Fruit fly (Drosophila melanogaster): ENCODE results near the gene hb.

hb gene

DNA sequence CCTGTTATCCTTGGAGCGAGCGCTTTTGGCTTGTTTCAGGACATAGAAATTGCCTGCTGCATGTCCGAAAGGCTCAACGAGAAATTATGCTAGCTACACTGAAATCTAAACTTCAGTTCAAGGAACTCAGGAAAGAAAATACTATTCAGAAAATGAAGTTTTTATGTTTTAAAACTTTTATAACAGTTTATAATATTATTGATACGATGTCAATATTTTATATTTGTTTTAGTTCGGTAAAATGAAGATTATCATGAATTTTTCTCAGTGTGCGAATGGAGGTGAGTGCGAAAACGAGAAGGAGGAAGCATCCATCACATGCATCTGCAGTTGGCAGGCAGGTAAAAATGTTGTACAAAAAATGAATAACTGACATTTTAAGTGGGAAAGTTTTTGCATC is 48.7 kb upstream of the hb start (continued):
- TF ChIP-seq ATbp (GFP tag; optimal IDR thresholded peaks at IDR 0.05) = peak; percentile 37
- TF ChIP-seq seq (GFP tag; IDR thresholded peaks at IDR 0.05) = peak; percentile 57

DNA sequence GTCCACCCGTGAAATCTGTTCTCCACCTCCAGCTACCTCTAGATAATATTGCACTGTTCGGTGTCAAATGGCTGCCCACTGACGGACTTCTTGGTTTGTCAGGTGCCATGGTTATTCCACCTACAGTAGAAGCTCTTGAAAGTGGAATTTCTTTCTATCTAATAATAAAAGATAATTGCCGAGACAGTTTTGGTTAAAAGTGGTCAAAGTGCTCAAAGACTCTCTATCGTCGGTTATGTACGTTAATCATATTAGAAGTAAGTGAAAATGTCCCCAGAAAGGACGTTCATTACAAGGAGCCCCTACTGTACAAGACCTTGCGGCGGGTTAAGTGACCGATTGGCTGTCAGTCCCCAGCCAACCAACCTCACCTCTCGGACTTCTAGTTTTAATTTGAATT is 46.6 kb upstream of the hb start:
- peak; percentile 3 for TF ChIP-seq CG3407 (GFP tag; optimal IDR thresholded peaks at IDR 0.05)
- TF ChIP-seq Abd-B (GFP tag; optimal IDR thresholded peaks at IDR 0.05) = peak; percentile 8
- no peak for TF ChIP-seq CG8359 (GFP tag; optimal IDR thresholded peaks at IDR 0.05; ENCODE audit: borderline replicate concordance)
- no peak for TF ChIP-seq tap (tag; optimal IDR thresholded peaks at IDR 0.05)
- TF ChIP-seq grau (tag; optimal IDR thresholded peaks at IDR 0.05) = peak; percentile 91
- TF ChIP-seq D (optimal IDR thresholded peaks at IDR 0.05) = no peak
- no peak for TF ChIP-seq D (GFP tag; optimal IDR thresholded peaks at IDR 0.05)
- no peak for TF ChIP-seq jigr1 (GFP tag; IDR thresholded peaks at IDR 0.05)
- no peak for TF ChIP-seq sqz (GFP tag; optimal IDR thresholded peaks at IDR 0.05)
- TF ChIP-seq Poxn (GFP tag; IDR thresholded peaks at IDR 0.05) = no peak
- TF ChIP-seq CG33557 (GFP tag; optimal IDR thresholded peaks at IDR 0.05) = no peak
- peak; percentile 35; the same call in 1 of the 2 replicates for TF ChIP-seq slbo (GFP tag; IDR thresholded peaks at IDR 0.05)
- no peak for TF ChIP-seq Spps (tag; optimal IDR thresholded peaks at IDR 0.05)
- TF ChIP-seq aop (GFP tag; IDR thresholded peaks at IDR 0.05) = no peak
- TF ChIP-seq Mrtf (GFP tag; IDR thresholded peaks at IDR 0.05) = no peak
- TF ChIP-seq CG15696 (tag; optimal IDR thresholded peaks at IDR 0.05) = no peak
- peak; percentile 12 for TF ChIP-seq CG4854 (GFP tag; optimal IDR thresholded peaks at IDR 0.05)
- no peak for TF ChIP-seq Dip2 (GFP tag; IDR thresholded peaks at IDR 0.05)
- no peak for TF ChIP-seq YL-1 (GFP tag; optimal IDR thresholded peaks at IDR 0.05)
- no peak for TF ChIP-seq wek (GFP tag; optimal IDR thresholded peaks at IDR 0.05)
- no peak for TF ChIP-seq ham (GFP tag; IDR thresholded peaks at IDR 0.05)
- TF ChIP-seq CG7963 (GFP tag; IDR thresholded peaks at IDR 0.05; ENCODE audit: partially characterized antibody) = no peak
- no peak for TF ChIP-seq Fer2 (tag; optimal IDR thresholded peaks at IDR 0.05)
- TF ChIP-seq CG11247 (GFP tag; IDR thresholded peaks at IDR 0.05) = peak; percentile 41; the same call in 1 of the 2 replicates
- TF ChIP-seq Mes4 (GFP tag; optimal IDR thresholded peaks at IDR 0.05) = peak; percentile 2
- TF ChIP-seq CG8388 (GFP tag; optimal IDR thresholded peaks at IDR 0.05) = peak; percentile 20
- no peak for TF ChIP-seq CG13123 (GFP tag; optimal IDR thresholded peaks at IDR 0.05)
- peak; percentile 32 for TF ChIP-seq CG12769 (tag; optimal IDR thresholded peaks at IDR 0.05)
- no peak for TF ChIP-seq stwl (tag; optimal IDR thresholded peaks at IDR 0.05)
- TF ChIP-seq al (GFP tag; IDR thresholded peaks at IDR 0.05) = no peak
- TF ChIP-seq abd-A (tag; optimal IDR thresholded peaks at IDR 0.05) = no peak
- TF ChIP-seq CG17829 (tag; optimal IDR thresholded peaks at IDR 0.05) = peak; percentile 37
- no peak for TF ChIP-seq Lpt (GFP tag; optimal IDR thresholded peaks at IDR 0.05)
- peak; percentile 48 for TF ChIP-seq CG17359 (tag; optimal IDR thresholded peaks at IDR 0.05)
- no peak for TF ChIP-seq Opbp (GFP tag; IDR thresholded peaks at IDR 0.05; ENCODE audit: partially characterized antibody)
- peak; percentile 59; the same call in 1 of the 2 replicates for TF ChIP-seq E2f1 (GFP tag; IDR thresholded peaks at IDR 0.05)
- no peak for TF ChIP-seq grn (GFP tag; optimal IDR thresholded peaks at IDR 0.05)
- no peak for TF ChIP-seq slou (GFP tag; optimal IDR thresholded peaks at IDR 0.05)
- TF ChIP-seq Sox100B (GFP tag; optimal IDR thresholded peaks at IDR 0.05) = no peak
- no peak for TF ChIP-seq hb (GFP tag; IDR thresholded peaks at IDR 0.05; ENCODE audit: partially characterized antibody)
- no peak for TF ChIP-seq CG13894 (tag; optimal IDR thresholded peaks at IDR 0.05)
- TF ChIP-seq MTF-1 (GFP tag; optimal IDR thresholded peaks at IDR 0.05; ENCODE audit: borderline replicate concordance) = no peak
- TF ChIP-seq ERR (GFP tag; optimal IDR thresholded peaks at IDR 0.05) = no peak
- TF ChIP-seq otp (GFP tag; IDR thresholded peaks at IDR 0.05) = no peak
- peak; percentile 10 to 65 for TF ChIP-seq Hr51 (GFP tag; optimal IDR thresholded peaks at IDR 0.05)
- no peak for TF ChIP-seq crp (GFP tag; optimal IDR thresholded peaks at IDR 0.05)

Data from whole organism, embryonic.